Fruit fly (Drosophila melanogaster): Measurements from ENCODE around the gene AnxB11.
A peak's percentile ranks its signal among the peaks of the same experiment; 100 is the strongest.

The AnxB11 gene

DNA sequence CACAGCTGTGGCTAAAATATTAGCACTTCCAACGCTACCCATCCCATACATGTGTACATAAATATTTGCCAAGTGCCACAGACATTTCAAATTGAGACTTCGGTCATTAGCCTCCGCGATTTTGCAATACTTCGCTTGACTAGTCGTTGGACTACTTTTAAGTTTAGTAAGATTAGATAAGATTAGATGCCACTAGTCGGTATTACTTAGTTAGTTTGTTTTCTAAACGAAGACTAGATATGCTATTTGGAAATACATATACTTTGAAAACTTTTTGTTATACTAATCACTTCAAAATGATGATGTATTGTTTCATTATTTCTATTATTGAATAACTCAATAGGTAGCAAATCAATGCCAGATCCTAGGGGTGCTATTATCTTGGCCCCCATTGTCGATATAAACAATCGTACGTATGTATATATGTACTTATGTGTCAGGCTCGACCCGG, 36.1 kb downstream of the AnxB11 start (continued):
- no peak for TF ChIP-seq knrl (GFP tag; IDR thresholded peaks at IDR 0.05; ENCODE audit: partially characterized antibody)
- no peak for TF ChIP-seq ase (GFP tag; IDR thresholded peaks at IDR 0.05)
- no peak for TF ChIP-seq slou (GFP tag; optimal IDR thresholded peaks at IDR 0.05)
- no peak for TF ChIP-seq E2f2 (GFP tag; IDR thresholded peaks at IDR 0.05)
- TF ChIP-seq ems (GFP tag; optimal IDR thresholded peaks at IDR 0.05), result peak; percentile 1
- TF ChIP-seq grn (GFP tag; optimal IDR thresholded peaks at IDR 0.05), result no peak
- no peak for TF ChIP-seq CG34376 (GFP tag; optimal IDR thresholded peaks at IDR 0.05)
- TF ChIP-seq HLHmδ (GFP tag; optimal IDR thresholded peaks at IDR 0.05), result no peak
- TF ChIP-seq CG8281 (tag; optimal IDR thresholded peaks at IDR 0.05), result no peak
- TF ChIP-seq seq (GFP tag; IDR thresholded peaks at IDR 0.05), result 0 out of 2 replicates have a peak, but pooled peaks have one; percentile 24
- TF ChIP-seq NC2α (GFP tag; optimal IDR thresholded peaks at IDR 0.05), result no peak
- no peak for TF ChIP-seq h (optimal IDR thresholded peaks at IDR 0.05)
- no peak for TF ChIP-seq Ada2b (GFP tag; IDR thresholded peaks at IDR 0.05)
- TF ChIP-seq CG6254 (GFP tag; optimal IDR thresholded peaks at IDR 0.05), result no peak
- TF ChIP-seq bsh (GFP tag; optimal IDR thresholded peaks at IDR 0.05), result no peak
- peak; percentile 17; the same call in 1 of the 2 replicates for TF ChIP-seq CG6689 (GFP tag; IDR thresholded peaks at IDR 0.05)
- no peak for TF ChIP-seq CG1602 (GFP tag; optimal IDR thresholded peaks at IDR 0.05)
- TF ChIP-seq bowl (GFP tag; IDR thresholded peaks at IDR 0.05), result no peak
- TF ChIP-seq so (GFP tag; IDR thresholded peaks at IDR 0.05), result no peak
- TF ChIP-seq CG14860 (GFP tag; IDR thresholded peaks at IDR 0.05; ENCODE audit: partially characterized antibody), result no peak
- TF ChIP-seq HmgZ (tag; optimal IDR thresholded peaks at IDR 0.05), result peak; percentile 31
- no peak for TF ChIP-seq CG7963 (GFP tag; IDR thresholded peaks at IDR 0.05; ENCODE audit: partially characterized antibody)
- TF ChIP-seq CG8089 (GFP tag; optimal IDR thresholded peaks at IDR 0.05), result no peak
- no peak for TF ChIP-seq CG1024 (GFP tag; IDR thresholded peaks at IDR 0.05)
- TF ChIP-seq lola (GFP tag; optimal IDR thresholded peaks at IDR 0.05), result no peak
- no peak for TF ChIP-seq CG12942 (GFP tag; optimal IDR thresholded peaks at IDR 0.05)
- no peak for TF ChIP-seq chinmo (GFP tag; IDR thresholded peaks at IDR 0.05; ENCODE audit: partially characterized antibody)
- TF ChIP-seq Adf1 (GFP tag; IDR thresholded peaks at IDR 0.05), result no peak
- TF ChIP-seq crc (GFP tag; optimal IDR thresholded peaks at IDR 0.05), result no peak
- peak; percentile 50 for TF ChIP-seq CG18262 (tag; optimal IDR thresholded peaks at IDR 0.05)
- peak; percentile 4 for TF ChIP-seq CG10147 (GFP tag; optimal IDR thresholded peaks at IDR 0.05)
- TF ChIP-seq odd (GFP tag; optimal IDR thresholded peaks at IDR 0.05), result peak; percentile 34
- no peak for TF ChIP-seq CG2889 (GFP tag; IDR thresholded peaks at IDR 0.05)
- no peak for TF ChIP-seq Blimp-1 (GFP tag; optimal IDR thresholded peaks at IDR 0.05)
- no peak for TF ChIP-seq CG10366 (GFP tag; IDR thresholded peaks at IDR 0.05)
- no peak for TF ChIP-seq CG16779 (GFP tag; IDR thresholded peaks at IDR 0.05)
- TF ChIP-seq nerfin-1 (tag; optimal IDR thresholded peaks at IDR 0.05), result peak; percentile 19
- no peak for TF ChIP-seq az2 (GFP tag; optimal IDR thresholded peaks at IDR 0.05)
- TF ChIP-seq NfI (GFP tag; optimal IDR thresholded peaks at IDR 0.05), result peak; percentile 35
- peak; percentile 45 for TF ChIP-seq gro (GFP tag; optimal IDR thresholded peaks at IDR 0.05)
- no peak for TF ChIP-seq CG10959 (GFP tag; IDR thresholded peaks at IDR 0.05)
- TF ChIP-seq CkIIα-i1 (GFP tag; IDR thresholded peaks at IDR 0.05), result no peak
- TF ChIP-seq Jarid2 (GFP tag; optimal IDR thresholded peaks at IDR 0.05), result no peak
- TF ChIP-seq toy (GFP tag; IDR thresholded peaks at IDR 0.05), result no peak
- TF ChIP-seq CG13894 (tag; optimal IDR thresholded peaks at IDR 0.05), result no peak
- peak; percentile 7 for TF ChIP-seq Max (GFP tag; optimal IDR thresholded peaks at IDR 0.05)
- TF ChIP-seq ab (GFP tag; optimal IDR thresholded peaks at IDR 0.05), result no peak
- TF ChIP-seq dysf (GFP tag; IDR thresholded peaks at IDR 0.05), result peak; percentile 37; the same call in 1 of the 3 replicates
- peak; percentile 47 for TF ChIP-seq CG32532 (GFP tag; IDR thresholded peaks at IDR 0.05)
- TF ChIP-seq Ravus (GFP tag; IDR thresholded peaks at IDR 0.05), result no peak
- no peak for TF ChIP-seq bbx (GFP tag; IDR thresholded peaks at IDR 0.05; ENCODE audit: partially characterized antibody)
- no peak for TF ChIP-seq Lim3 (GFP tag; IDR thresholded peaks at IDR 0.05)

Data from whole organism, embryonic.